Worm (Caenorhabditis elegans) whole organism, late embryonic: Measurements from ENCODE around the gene pap-1.

Experiments used
- ceh-14 ChIP-seq: sonication (generic microtip); optimal IDR thresholded peaks from 2 replicates; lab custom pipeline; 2016; ENCODE audit warnings: missing genotype, missing genetic modification characterization, missing compliant biosample characterization
- ceh-24 ChIP-seq: sonication (generic microtip); optimal IDR thresholded peaks from 2 replicates; lab custom pipeline; 2016; ENCODE audit warnings: mild to moderate bottlenecking, missing genetic modification characterization, missing compliant biosample characterization
- ets-4 ChIP-seq: sonication (generic microtip); optimal IDR thresholded peaks from 2 replicates; lab custom pipeline; 2016; ENCODE audit warnings: missing genetic modification characterization, missing compliant biosample characterization
- eyg-1 ChIP-seq: sonication (generic microtip); optimal IDR thresholded peaks from 2 replicates; lab custom pipeline; 2016; ENCODE audit warnings: missing genotype, missing genetic modification characterization, missing compliant biosample characterization
- pag-3 ChIP-seq: sonication (generic microtip); optimal IDR thresholded peaks from 2 replicates; lab custom pipeline; 2016; ENCODE audit warnings: missing compliant biosample characterization, missing genetic modification characterization, borderline replicate concordance
- pha-4 ChIP-seq: fragments of 150-350 bp; optimal IDR thresholded peaks from 2 replicates; lab custom pipeline; 2018; ENCODE audit warnings: missing biosample characterization, missing genetic modification reagents, missing genetic modification characterization
- pqm-1 ChIP-seq: sonication (generic microtip); optimal IDR thresholded peaks from 2 replicates; lab custom pipeline; 2016; ENCODE audit warnings: missing genetic modification characterization, missing compliant biosample characterization
- pros-1 ChIP-seq: fragments of 150-350 bp; optimal IDR thresholded peaks from 2 replicates; lab custom pipeline; 2014; ENCODE audit warnings: missing biosample characterization, missing genetic modification reagents, missing genetic modification characterization
- sox-4 ChIP-seq: sonication (generic microtip); optimal IDR thresholded peaks from 2 replicates; lab custom pipeline; 2017; ENCODE audit warnings: mild to moderate bottlenecking, missing genetic modification characterization, inconsistent platforms, missing compliant biosample characterization
- tbx-2 ChIP-seq: sonication (generic microtip); optimal IDR thresholded peaks from 2 replicates; lab custom pipeline; 2016; ENCODE audit warnings: missing genetic modification characterization, missing compliant biosample characterization

DNA sequence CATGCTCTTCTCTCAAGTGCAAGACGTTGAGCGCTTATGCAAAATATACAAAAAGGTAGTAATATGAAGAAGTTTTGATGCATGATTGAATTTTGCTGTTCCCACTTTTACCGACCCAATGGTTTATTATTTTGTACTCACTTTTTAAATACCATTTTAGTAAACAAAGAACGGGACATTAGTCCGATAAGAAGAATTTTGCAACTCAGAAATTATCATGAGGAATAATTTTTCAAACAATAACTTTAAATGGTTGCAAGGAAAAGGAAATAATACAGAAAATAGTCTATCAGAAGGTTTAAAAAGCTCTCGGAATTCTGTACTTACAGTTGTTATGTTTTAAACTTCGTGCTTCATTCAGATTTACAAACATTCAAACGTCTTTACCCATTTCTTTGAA, 27.2 kb upstream of the pap-1 start, which contains the start of gene F15H10.9:
- TF ChIP-seq ceh-14 (no peak), pha-4 (no peak), tbx-2 (no peak), ets-4 (tag; lab: Kevin White, UChicago) (no peak), ceh-24 (tag; lab: Kevin White, UChicago) (no peak), pros-1 (tag; lab: Kevin White, UChicago) (no peak), pag-3 (no peak), eyg-1 (tag; lab: Kevin White, UChicago) (no peak), sox-4 (no peak), pqm-1 (no peak)
